Fruit fly (Drosophila melanogaster) S2 (cell line): ENCODE results near the gene uif.

ENCODE experiments used
- CG8478 ChIP-seq: fragments of >200 bp; optimal IDR thresholded peaks from 2 replicates; lab custom pipeline; 2018
- CTCF ChIP-seq, 2 experiments: fragments of >200 bp; optimal IDR thresholded peaks; 2 replicates each; lab custom pipeline; 2018

DNA sequence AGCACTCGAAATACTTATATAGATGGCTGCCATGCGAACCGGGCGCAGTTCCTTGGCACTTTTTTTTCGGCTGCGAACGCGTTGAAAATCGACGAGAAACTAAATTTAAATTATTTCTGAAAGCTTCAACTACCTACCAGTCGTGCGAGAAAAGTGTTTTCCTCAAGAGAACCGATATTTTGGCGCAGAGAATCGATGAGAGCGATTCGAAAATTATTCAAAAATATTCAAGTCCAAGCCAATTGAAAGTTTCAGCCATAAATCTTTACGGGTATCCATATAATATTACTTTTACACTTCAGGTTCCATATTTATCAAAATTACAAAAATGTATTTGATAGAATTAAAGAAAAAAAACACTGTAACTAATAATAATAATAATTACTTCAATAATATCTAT, 67.4 kb downstream of the uif start, which contains the start of gene CG18304:
- TF ChIP-seq CG8478 (lab: Kevin White, UChicago) (no peak), CTCF (optimal IDR thresholded peaks at IDR 0.05; lab: Kevin White, UChicago) (no peak)
